Worm (Caenorhabditis elegans) whole organism, L4 larva: ENCODE results near the gene cat-4.

Experiments
- F44E2.7 ChIP-seq: fragments of 200-800 bp; sonication (Bioruptor generic); IDR thresholded peaks from 2 replicates; pipeline ENCODE4 v2.1.2; 2022; ENCODE audit warnings: missing genetic modification characterization, missing compliant biosample characterization
- T26A8.4 ChIP-seq: fragments of 200-800 bp; sonication (Bioruptor generic); IDR thresholded peaks from 2 replicates; pipeline ENCODE4 v1.3.6; 2022; ENCODE audit warnings: missing genetic modification characterization, missing compliant biosample characterization
- Y75B8A.6 ChIP-seq: fragments of 200-800 bp; sonication (Bioruptor generic); IDR thresholded peaks from 2 replicates; pipeline ENCODE4 v1.3.6; 2022; ENCODE audit warnings: missing genetic modification reagents, missing genetic modification characterization, missing compliant biosample characterization
- aha-1 ChIP-seq: fragments of 150-350 bp; peaks from one replicate; lab custom pipeline; 2014; ENCODE audit warnings: missing biosample characterization, missing genetic modification characterization
- aly-2 ChIP-seq: sonication (generic microtip); optimal IDR thresholded peaks from 2 replicates; lab custom pipeline; 2018; ENCODE audit warnings: missing biosample characterization, missing genetic modification characterization
- arid-1 ChIP-seq: fragments of 200-800 bp; sonication (Bioruptor generic); conservative IDR thresholded peaks from 2 replicates; pipeline ENCODE4 v1.3.6; 2022; ENCODE audit warnings: missing genetic modification reagents, missing genetic modification characterization, missing compliant biosample characterization
- dmd-6 ChIP-seq: fragments of 200-800 bp; sonication (Bioruptor generic); IDR thresholded peaks from 2 replicates; pipeline ENCODE4 v1.3.6; 2022; ENCODE audit warnings: missing genetic modification reagents, missing genetic modification characterization, missing compliant biosample characterization
- dmd-8 ChIP-seq: fragments of 200-800 bp; sonication (Bioruptor generic); IDR thresholded peaks from 2 replicates; pipeline ENCODE4 v1.3.6; 2022; ENCODE audit warnings: missing genetic modification characterization, missing compliant biosample characterization
- dve-1 ChIP-seq: sonication (generic microtip); optimal IDR thresholded peaks from 2 replicates; lab custom pipeline; 2017; ENCODE audit warnings: antibody characterized with exemption, mild to moderate bottlenecking, missing genetic modification characterization, missing compliant biosample characterization; ENCODE audit not compliant: insufficient read depth
- fos-1 ChIP-seq: fragments of 150-350 bp; optimal IDR thresholded peaks from 2 replicates; lab custom pipeline; 2014; ENCODE audit warnings: missing biosample characterization, missing genetic modification characterization
- hif-1 ChIP-seq, 2 experiments: sonication (generic microtip); optimal IDR thresholded peaks; 2 replicates each; lab custom pipeline; 2016 to 2017; ENCODE audit warnings: missing compliant biosample characterization in 2 of 2, missing genetic modification characterization in 2 of 2, missing genetic modification reagents in 2 of 2, missing genotype in 2 of 2, mild to moderate bottlenecking in 1 of 2
- hlh-11 ChIP-seq: fragments of 200-800 bp; sonication (Bioruptor generic); optimal IDR thresholded peaks from 2 replicates; lab custom pipeline; 2018; ENCODE audit warnings: mild to moderate bottlenecking, missing genetic modification characterization, missing compliant biosample characterization
- hmg-1.1 ChIP-seq: fragments of 200-800 bp; sonication (Bioruptor generic); IDR thresholded peaks from 2 replicates; pipeline ENCODE4 v1.3.6; 2022; ENCODE audit warnings: missing genetic modification reagents, missing genetic modification characterization, missing compliant biosample characterization
- jun-1 ChIP-seq: fragments of 150-350 bp; optimal IDR thresholded peaks from 2 replicates; lab custom pipeline; 2014; ENCODE audit warnings: missing biosample characterization, missing genetic modification reagents, missing genetic modification characterization
- lin-39 ChIP-seq: fragments of 150-350 bp; optimal IDR thresholded peaks from 2 replicates; lab custom pipeline; 2014; ENCODE audit warnings: missing biosample characterization, missing genetic modification reagents, missing genetic modification characterization
- lsy-2 ChIP-seq, 2 experiments: fragments of 150-350 bp in 1 of 2; sonication (generic microtip) in 1 of 2; optimal IDR thresholded peaks; 2 replicates each; lab custom pipeline; 2014 to 2017; ENCODE audit warnings: missing biosample characterization in 2 of 2, missing genetic modification characterization in 2 of 2
- madf-9 ChIP-seq: fragments of 200-800 bp; sonication (Bioruptor generic); conservative IDR thresholded peaks from 2 replicates; pipeline ENCODE4 v1.3.6; 2022; ENCODE audit warnings: missing genetic modification reagents, missing genetic modification characterization, missing compliant biosample characterization
- mdt-29 ChIP-seq: fragments of 200-800 bp; sonication (Bioruptor generic); IDR thresholded peaks from 2 replicates; pipeline ENCODE4 v1.3.6; 2022; ENCODE audit warnings: missing genetic modification reagents, missing genetic modification characterization, missing compliant biosample characterization
- nhr-25 ChIP-seq: sonication (generic microtip); optimal IDR thresholded peaks from 2 replicates; lab custom pipeline; 2017; ENCODE audit warnings: missing genetic modification characterization, mild to moderate bottlenecking, missing compliant biosample characterization, antibody characterized with exemption, moderate library complexity, borderline replicate concordance; ENCODE audit not compliant: insufficient read depth
- nhr-28 ChIP-seq: fragments of 150-350 bp; optimal IDR thresholded peaks from 2 replicates; lab custom pipeline; 2014; ENCODE audit warnings: missing biosample characterization, missing genetic modification characterization
- nhr-6 ChIP-seq: fragments of 150-350 bp; optimal IDR thresholded peaks from 2 replicates; lab custom pipeline; 2014; ENCODE audit warnings: missing biosample characterization, missing genetic modification characterization
- nhr-76 ChIP-seq: fragments of 150-350 bp; optimal IDR thresholded peaks from 2 replicates; lab custom pipeline; 2014; ENCODE audit warnings: missing biosample characterization, missing genetic modification characterization
- php-3 ChIP-seq: fragments of 200-800 bp; sonication (Bioruptor generic); IDR thresholded peaks from 2 replicates; pipeline ENCODE4 v1.3.6; 2022; ENCODE audit warnings: missing genetic modification reagents, missing genetic modification characterization, missing compliant biosample characterization
- saeg-2 ChIP-seq: fragments of 200-800 bp; sonication (Bioruptor generic); IDR thresholded peaks from 2 replicates; pipeline ENCODE4 v1.3.6; 2022; ENCODE audit warnings: missing genetic modification reagents, missing genetic modification characterization, missing compliant biosample characterization
- sdz-12 ChIP-seq: fragments of 200-800 bp; sonication (Bioruptor generic); optimal IDR thresholded peaks from 2 replicates; lab custom pipeline; 2018; ENCODE audit warnings: mild to moderate bottlenecking, missing genetic modification characterization, missing compliant biosample characterization
- set-16 ChIP-seq: fragments of 200-800 bp; sonication (Bioruptor generic); IDR thresholded peaks from 2 replicates; pipeline ENCODE4 v1.3.6; 2022; ENCODE audit warnings: missing genetic modification reagents, missing genetic modification characterization, missing compliant biosample characterization
- skn-1 ChIP-seq: fragments of 150-350 bp; optimal IDR thresholded peaks from 2 replicates; lab custom pipeline; 2014; ENCODE audit warnings: missing biosample characterization, missing genetic modification characterization
- snpc-4 ChIP-seq: fragments of 150-350 bp; optimal IDR thresholded peaks from 2 replicates; lab custom pipeline; 2014; ENCODE audit warnings: missing biosample characterization, missing genetic modification characterization
- unc-62 ChIP-seq, 3 experiments: fragments of 150-350 bp in 1 of 3; sonication (generic microtip); optimal IDR thresholded peaks in 2 of 3; peaks in 1 of 3; 1 replicate in 1 of 3; 2 replicates in 2 of 3; lab custom pipeline; 2014 to 2017; ENCODE audit warnings: missing biosample characterization in 3 of 3, missing genetic modification characterization in 3 of 3, missing genetic modification reagents in 3 of 3, missing genotype in 1 of 3
- zag-1 ChIP-seq: fragments of 150-350 bp; optimal IDR thresholded peaks from 2 replicates; lab custom pipeline; 2014; ENCODE audit warnings: missing biosample characterization, missing genetic modification characterization
- ztf-11 ChIP-seq: fragments of 150-350 bp; optimal IDR thresholded peaks from 2 replicates; lab custom pipeline; 2014; ENCODE audit warnings: missing biosample characterization, missing genetic modification characterization

cat-4 gene

DNA sequence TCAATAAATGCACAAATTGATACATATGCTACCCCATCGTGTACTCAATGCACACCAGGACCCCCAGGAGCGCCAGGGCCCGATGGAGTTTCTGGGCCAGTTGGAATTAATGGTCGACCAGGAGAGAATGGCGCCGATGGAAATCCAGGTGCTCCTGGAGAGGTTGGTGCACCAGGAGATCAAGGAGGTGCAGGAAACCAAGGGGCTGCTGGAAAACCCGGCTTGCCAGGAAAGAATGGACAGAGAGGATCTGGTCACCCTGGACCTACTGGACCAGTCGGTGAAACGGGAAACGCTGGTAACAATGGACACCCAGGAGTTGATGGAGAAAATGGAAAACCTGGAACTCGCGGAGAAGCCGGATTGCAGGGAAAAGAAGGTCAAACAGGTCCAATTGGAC is 3.0 kb upstream of the cat-4 start:
- TF ChIP-seq unc-62 (GFP tag; optimal IDR thresholded peaks at IDR 0.05 in 1 of 2; lab: Kevin White, UChicago) (peak in 1 of 2 experiments; percentile 73), unc-62 (tag; optimal IDR thresholded peaks at IDR 0.05; lab: Kevin White, UChicago) (no peak), nhr-76 (tag; lab: Kevin White, UChicago) (no peak), set-16 (GFP tag; lab: Robert Waterston, UW) (peak; percentile 84; the same call in 1 of the 2 replicates), hlh-11 (tag; lab: Kevin White, UChicago) (no peak), madf-9 (GFP tag; lab: Robert Waterston, UW) (no peak), sdz-12 (no peak), arid-1 (GFP tag; lab: Robert Waterston, UW) (no peak)

DNA sequence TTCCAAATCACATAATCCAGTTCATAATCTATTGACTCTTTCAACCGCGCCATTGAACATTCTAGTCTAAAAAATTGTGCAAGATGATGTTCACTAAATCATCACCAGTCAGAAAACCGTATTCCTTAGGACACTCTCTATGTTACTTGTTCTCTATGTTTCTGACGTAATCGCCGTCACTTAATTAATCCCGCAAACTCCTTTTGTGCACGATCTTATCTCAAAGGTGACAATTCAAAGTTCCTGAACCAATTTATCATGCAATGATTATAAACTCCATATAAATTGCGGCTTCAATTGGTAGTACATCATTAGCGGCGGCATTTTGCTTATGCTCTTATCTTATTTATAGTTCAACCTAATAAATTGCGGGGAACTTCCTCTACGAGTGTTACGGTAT is 1.9 kb upstream of the cat-4 start:
- TF ChIP-seq dmd-6 (GFP tag; lab: Robert Waterston, UW) (peak; percentile 82), ztf-11 (tag; lab: Kevin White, UChicago) (no peak), snpc-4 (tag; lab: Kevin White, UChicago) (no peak), nhr-6 (tag; lab: Kevin White, UChicago) (no peak), skn-1 (tag; lab: Kevin White, UChicago) (no peak), mdt-29 (GFP tag; lab: Robert Waterston, UW) (no peak), dve-1 (tag; lab: Kevin White, UChicago) (peak; percentile 18), Y75B8A.6 (no peak)

DNA sequence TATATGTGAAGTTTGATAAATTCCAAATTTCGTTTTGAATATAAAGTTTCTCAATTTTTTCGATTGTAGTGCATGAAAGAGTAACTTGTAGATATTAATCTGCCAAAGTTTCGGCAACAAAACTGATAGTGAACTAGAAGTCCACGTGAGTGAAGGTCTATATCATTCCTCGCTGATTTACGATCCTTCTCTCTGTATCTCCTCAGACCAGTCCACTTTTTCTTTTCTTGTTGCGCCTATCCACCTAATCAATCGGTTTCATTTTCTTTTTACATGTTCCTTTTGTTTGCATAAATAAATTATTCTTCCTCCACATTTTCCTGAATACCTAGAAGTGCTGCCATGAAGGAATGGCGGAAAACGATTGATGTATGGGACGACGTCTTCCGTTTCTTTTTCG is 540 bp upstream of the cat-4 start:
- TF ChIP-seq hlh-11 (tag; lab: Kevin White, UChicago) (peak; percentile 9), jun-1 (no peak), lin-39 (tag; lab: Kevin White, UChicago) (no peak), aha-1 (tag; lab: Kevin White, UChicago) (peak; percentile 73), nhr-28 (peak; percentile 37), T26A8.4 (GFP tag; lab: Robert Waterston, UW) (no peak)

DNA sequence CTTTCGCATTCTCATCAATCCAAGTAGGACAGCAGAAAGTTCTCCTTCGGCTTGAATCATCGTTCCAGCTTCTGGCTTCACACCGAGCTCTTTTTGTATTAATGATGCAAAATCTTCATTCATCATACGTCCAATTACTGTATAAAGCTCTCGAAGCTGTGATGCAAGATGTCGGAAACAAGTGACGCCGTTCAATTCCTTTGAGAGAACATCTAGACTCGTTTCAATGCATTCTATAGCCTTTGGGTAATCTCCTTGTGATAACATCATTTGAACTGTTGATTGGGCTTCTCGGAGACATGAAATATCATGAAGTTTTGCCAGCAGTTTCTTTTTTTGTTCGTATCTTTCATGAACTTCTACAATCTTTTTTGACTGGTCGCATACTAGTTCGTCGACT is 3.8 kb downstream of the cat-4 start:
- no peak for TF ChIP-seq nhr-25
- no peak for TF ChIP-seq aly-2
- TF ChIP-seq unc-62 (GFP tag; optimal IDR thresholded peaks at IDR 0.05 in 1 of 2; lab: Kevin White, UChicago) = peak in 1 of 2 experiments; percentile 92
- TF ChIP-seq unc-62 (tag; optimal IDR thresholded peaks at IDR 0.05; lab: Kevin White, UChicago) = no peak
- TF ChIP-seq saeg-2 (GFP tag; lab: Robert Waterston, UW) = no peak
- no peak for TF ChIP-seq skn-1 (tag; lab: Kevin White, UChicago)
- TF ChIP-seq, all 104 proteins: peak for 1

DNA sequence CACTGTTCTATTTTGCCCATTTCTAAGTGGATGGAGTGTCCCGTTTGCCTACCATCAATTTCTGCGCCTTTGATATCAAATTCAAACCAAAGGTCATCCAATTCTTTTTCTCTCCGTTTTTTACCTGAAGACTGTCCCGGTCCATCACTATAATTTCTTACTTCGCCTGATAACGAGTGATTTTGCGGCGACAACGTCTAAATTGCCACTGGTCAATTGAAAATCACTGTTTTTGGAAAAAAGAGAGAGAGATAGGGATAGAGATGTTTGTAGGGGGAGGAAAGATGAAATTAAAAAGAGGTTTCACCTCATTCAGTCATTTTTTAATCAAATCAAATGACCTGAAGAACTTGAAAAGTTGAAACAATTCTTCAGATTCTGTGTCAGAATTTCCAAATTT is 6.8 kb downstream of the cat-4 start:
- TF ChIP-seq nhr-28 (peak; percentile 47), unc-62 (GFP tag; optimal IDR thresholded peaks at IDR 0.05 in 1 of 2; lab: Kevin White, UChicago) (peak in 1 of 2 experiments; percentile 71), unc-62 (tag; optimal IDR thresholded peaks at IDR 0.05; lab: Kevin White, UChicago) (no peak), hif-1 (tag; optimal IDR thresholded peaks at IDR 0.05; lab: Kevin White, UChicago) (no peak), aha-1 (tag; lab: Kevin White, UChicago) (peak; percentile 64)
- TF ChIP-seq, all 104 proteins: peak for 3

DNA sequence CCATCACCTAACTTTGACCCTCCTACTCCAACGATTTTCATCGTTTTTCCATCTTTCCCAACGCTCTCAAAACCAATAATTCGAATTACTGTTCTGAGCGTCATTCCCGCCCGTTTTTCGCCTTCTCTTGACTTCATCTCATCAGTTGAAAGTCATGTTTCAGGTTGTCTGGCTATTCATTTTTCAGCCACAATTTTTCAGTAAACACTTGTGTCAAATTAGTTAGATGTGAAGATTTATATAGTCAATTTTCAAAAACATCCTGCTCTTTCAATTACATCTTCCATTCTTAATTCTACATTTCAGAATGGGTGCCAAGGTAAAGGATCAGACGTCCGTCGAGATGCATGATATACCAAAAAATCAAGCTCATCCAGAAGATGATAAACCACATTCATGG is 7.9 kb downstream of the cat-4 start, which contains the start of gene del-6:
Gene del-6, plus strand, starts transcription at position 301 of the 400 bp plus-strand sequence.
- TF ChIP-seq dmd-8 (GFP tag; lab: Robert Waterston, UW) = no peak
- TF ChIP-seq fos-1 (tag; lab: Kevin White, UChicago) = no peak
- no peak for TF ChIP-seq F44E2.7 (GFP tag; lab: Robert Waterston, UW)
- no peak for TF ChIP-seq hmg-1.1 (GFP tag; lab: Robert Waterston, UW)
- TF ChIP-seq zag-1 (tag; lab: Kevin White, UChicago) = no peak
- no peak for TF ChIP-seq lsy-2 (tag; optimal IDR thresholded peaks at IDR 0.05; lab: Kevin White, UChicago)
- TF ChIP-seq lin-39 (tag; lab: Kevin White, UChicago) = no peak
- TF ChIP-seq php-3 (GFP tag; lab: Robert Waterston, UW) = no peak
